Fruit fly (Drosophila melanogaster): ENCODE data around the gene CG32391.

DNA sequence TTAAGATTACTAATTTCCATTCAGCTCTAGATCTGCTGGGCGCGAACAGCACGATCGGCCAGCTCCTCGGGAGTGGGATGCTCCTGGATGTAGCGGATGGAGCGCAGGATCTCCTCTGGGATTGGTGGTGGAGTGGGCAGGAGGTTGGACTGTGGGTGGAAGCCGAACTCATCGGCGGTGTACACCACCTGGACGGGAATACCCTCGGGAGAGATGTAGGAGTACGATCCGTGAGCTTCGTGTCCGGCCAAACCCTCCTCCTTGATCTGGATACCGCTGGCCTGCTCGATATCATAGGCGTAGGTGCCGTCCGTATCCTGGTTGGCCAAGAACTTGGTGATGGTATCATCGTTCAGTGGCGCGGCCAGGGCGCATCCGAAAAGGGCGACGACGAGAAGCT lies 17.1 kb upstream of the CG32391 start:
- TF ChIP-seq CG8119 (GFP tag; IDR thresholded peaks at IDR 0.05) (no peak), CG6792 (GFP tag; optimal IDR thresholded peaks at IDR 0.05) (no peak), salr (GFP tag; optimal IDR thresholded peaks at IDR 0.05) (no peak), esn (GFP tag; optimal IDR thresholded peaks at IDR 0.05) (no peak), CG6808 (GFP tag; optimal IDR thresholded peaks at IDR 0.05) (no peak), Eip78C (GFP tag) (no peak), Ets96B (tag; optimal IDR thresholded peaks at IDR 0.05) (no peak), CG6854 (GFP tag; optimal IDR thresholded peaks at IDR 0.05) (no peak), eg (GFP tag; IDR thresholded peaks at IDR 0.05) (no peak), CG4318 (GFP tag; optimal IDR thresholded peaks at IDR 0.05) (no peak), CG11294 (GFP tag; IDR thresholded peaks at IDR 0.05) (no peak), Lpt (GFP tag; optimal IDR thresholded peaks at IDR 0.05) (no peak)
